Worm (Caenorhabditis elegans) whole organism, young adult: Measurements from ENCODE around the gene msp-3.

Experiments used
- B0019.2 ChIP-seq: fragments of 200-800 bp; sonication (Bioruptor generic); conservative IDR thresholded peaks from 2 replicates; pipeline ENCODE4 v1.3.6; 2022; ENCODE audit warnings: missing genetic modification reagents, missing genetic modification characterization, missing compliant biosample characterization
- B0035.1 ChIP-seq: sonication (generic microtip); optimal IDR thresholded peaks from 2 replicates; lab custom pipeline; 2016; ENCODE audit warnings: missing genetic modification characterization, mild to moderate bottlenecking, missing compliant biosample characterization, missing genotype, missing genetic modification reagents
- F22D6.2 ChIP-seq: sonication (generic microtip); optimal IDR thresholded peaks from 2 replicates; lab custom pipeline; 2016; ENCODE audit warnings: mild to moderate bottlenecking, missing genetic modification characterization, missing compliant biosample characterization
- T07F8.4 ChIP-seq: sonication (generic microtip); optimal IDR thresholded peaks from 2 replicates; lab custom pipeline; 2016; ENCODE audit warnings: mild to moderate bottlenecking, missing genetic modification characterization, moderate library complexity, missing compliant biosample characterization
- Y79H2A.3 ChIP-seq: fragments of 200-800 bp; sonication (Bioruptor generic); conservative IDR thresholded peaks from 2 replicates; pipeline ENCODE4 v1.3.6; 2022; ENCODE audit warnings: missing genetic modification reagents, missing genetic modification characterization, missing compliant biosample characterization
- Y95B8A.8 ChIP-seq: fragments of 200-800 bp; sonication (Bioruptor generic); IDR thresholded peaks from 2 replicates; pipeline ENCODE4 v1.3.6; 2022; ENCODE audit warnings: missing genetic modification reagents, missing genetic modification characterization, missing compliant biosample characterization
- aptf-2 ChIP-seq: fragments of 200-800 bp; sonication (Bioruptor generic); conservative IDR thresholded peaks from 2 replicates; pipeline ENCODE4 v1.3.6; 2022; ENCODE audit warnings: missing genetic modification reagents, missing genetic modification characterization, missing compliant biosample characterization
- athp-1 ChIP-seq: sonication (generic microtip); optimal IDR thresholded peaks from 2 replicates; lab custom pipeline; 2017; ENCODE audit warnings: mild to moderate bottlenecking, missing genetic modification characterization, missing compliant biosample characterization
- attf-3 ChIP-seq: fragments of 200-800 bp; sonication (Bioruptor generic); conservative IDR thresholded peaks from 2 replicates; pipeline ENCODE4 v1.3.6; 2022; ENCODE audit warnings: missing genetic modification reagents, missing genetic modification characterization, missing compliant biosample characterization
- attf-6 ChIP-seq: fragments of 200-800 bp; sonication (Bioruptor generic); IDR thresholded peaks from 2 replicates; pipeline ENCODE4 v1.3.6; 2022; ENCODE audit warnings: missing genetic modification reagents, missing genetic modification characterization, missing compliant biosample characterization
- ccch-3 ChIP-seq: fragments of 200-800 bp; sonication (Bioruptor generic); optimal IDR thresholded peaks from 2 replicates; lab custom pipeline; 2018; ENCODE audit warnings: mild to moderate bottlenecking, missing genetic modification characterization, missing compliant biosample characterization
- ceh-100 ChIP-seq: fragments of 200-800 bp; sonication (Bioruptor generic); IDR thresholded peaks from 2 replicates; pipeline ENCODE4 v1.3.6; 2022; ENCODE audit warnings: missing genetic modification reagents, missing genetic modification characterization, missing compliant biosample characterization
- ceh-27 ChIP-seq: fragments of 200-800 bp; sonication (Bioruptor generic); optimal IDR thresholded peaks from 2 replicates; lab custom pipeline; 2018; ENCODE audit warnings: mild to moderate bottlenecking, missing genetic modification characterization, moderate library complexity, missing compliant biosample characterization
- dox-1 ChIP-seq: fragments of 200-800 bp; sonication (Bioruptor generic); IDR thresholded peaks from 2 replicates; pipeline ENCODE4 v1.3.6; 2022; ENCODE audit warnings: missing genetic modification reagents, missing genetic modification characterization, missing compliant biosample characterization
- efl-1 ChIP-seq: fragments of 150-350 bp; optimal IDR thresholded peaks from 2 replicates; lab custom pipeline; 2014; ENCODE audit warnings: missing biosample characterization, missing genetic modification reagents, missing genetic modification characterization
- egrh-3 ChIP-seq: fragments of 200-800 bp; sonication (Bioruptor generic); IDR thresholded peaks from 2 replicates; pipeline ENCODE4 v1.3.6; 2022; ENCODE audit warnings: missing genetic modification reagents, missing genetic modification characterization, missing compliant biosample characterization
- gei-17 ChIP-seq: fragments of 200-800 bp; sonication (Bioruptor generic); optimal IDR thresholded peaks from 2 replicates; lab custom pipeline; 2018; ENCODE audit warnings: mild to moderate bottlenecking, missing genetic modification characterization, missing compliant biosample characterization
- hlh-26 ChIP-seq: fragments of 200-800 bp; sonication (Bioruptor generic); conservative IDR thresholded peaks from 2 replicates; pipeline ENCODE4 v1.3.6; 2022; ENCODE audit warnings: missing genetic modification reagents, missing genetic modification characterization, missing compliant biosample characterization
- hmg-20 ChIP-seq: fragments of 200-800 bp; sonication (Bioruptor generic); IDR thresholded peaks from 2 replicates; pipeline ENCODE4 v1.3.6; 2022; ENCODE audit warnings: missing genetic modification reagents, missing genetic modification characterization, missing compliant biosample characterization
- let-607 ChIP-seq, 2 experiments: fragments of 200-800 bp in 1 of 2; sonication (Bioruptor generic) in 1 of 2; sonication (generic microtip) in 1 of 2; optimal IDR thresholded peaks; 2 replicates each; lab custom pipeline; 2016 to 2018; ENCODE audit warnings: mild to moderate bottlenecking in 2 of 2, missing compliant biosample characterization in 2 of 2, missing genetic modification characterization in 2 of 2, moderate library complexity in 2 of 2, missing genotype in 1 of 2
- lin-26 ChIP-seq: fragments of 200-800 bp; sonication (Bioruptor generic); IDR thresholded peaks from 2 replicates; pipeline ENCODE4 v1.3.6; 2022; ENCODE audit warnings: missing genetic modification reagents, missing genetic modification characterization, missing compliant biosample characterization
- lin-35 ChIP-seq, 3 experiments: fragments of 150-350 bp in 2 of 3; sonication (generic microtip) in 1 of 3; optimal IDR thresholded peaks; 2 replicates each; lab custom pipeline; 2014 to 2018; ENCODE audit warnings: missing biosample characterization in 3 of 3, missing genetic modification characterization in 3 of 3, missing genetic modification reagents in 3 of 3
- madf-8 ChIP-seq: fragments of 200-800 bp; sonication (Bioruptor generic); conservative IDR thresholded peaks from 2 replicates; pipeline ENCODE4 v1.3.6; 2022; ENCODE audit warnings: missing genetic modification reagents, missing genetic modification characterization, missing compliant biosample characterization
- mxl-1 ChIP-seq: sonication (generic microtip); optimal IDR thresholded peaks from 2 replicates; lab custom pipeline; 2016; ENCODE audit warnings: missing genetic modification characterization, missing compliant biosample characterization
- nfya-1 ChIP-seq: sonication (generic microtip); optimal IDR thresholded peaks from 2 replicates; lab custom pipeline; 2017; ENCODE audit warnings: antibody characterized with exemption, missing compliant biosample characterization, missing genetic modification characterization, borderline replicate concordance; ENCODE audit not compliant: insufficient read depth
- nfyb-1 ChIP-seq: fragments of 200-800 bp; sonication (Bioruptor generic); IDR thresholded peaks from 2 replicates; pipeline ENCODE4 v1.3.6; 2022; ENCODE audit warnings: missing genetic modification reagents, missing genetic modification characterization, missing compliant biosample characterization
- nhr-120 ChIP-seq: fragments of 200-800 bp; sonication (Bioruptor generic); IDR thresholded peaks from 2 replicates; pipeline ENCODE4 v1.3.6; 2022; ENCODE audit warnings: missing genetic modification characterization, missing compliant biosample characterization
- pbrm-1 ChIP-seq: fragments of 200-800 bp; sonication (Bioruptor generic); IDR thresholded peaks from 2 replicates; pipeline ENCODE4 v1.3.6; 2022; ENCODE audit warnings: missing genetic modification reagents, missing genetic modification characterization, missing compliant biosample characterization
- snpc-1.3 ChIP-seq: sonication (generic microtip); optimal IDR thresholded peaks from 2 replicates; lab custom pipeline; 2017; ENCODE audit warnings: missing genetic modification characterization, mild to moderate bottlenecking, missing compliant biosample characterization, antibody characterized with exemption, moderate library complexity, missing genotype, missing genetic modification reagents; ENCODE audit not compliant: insufficient read depth
- snpc-4 ChIP-seq, 5 experiments: fragments of 150-350 bp in 1 of 5; sonication (generic microtip) in 4 of 5; optimal IDR thresholded peaks; 2 replicates each; lab custom pipeline; 2014 to 2018; ENCODE audit warnings: missing genetic modification characterization in 5 of 5, missing biosample characterization in 3 of 5, antibody characterized with exemption in 2 of 5, mild to moderate bottlenecking in 2 of 5, missing compliant biosample characterization in 2 of 5, missing genotype in 2 of 5, moderate library complexity in 2 of 5, missing genetic modification reagents in 1 of 5

The msp-3 gene

DNA sequence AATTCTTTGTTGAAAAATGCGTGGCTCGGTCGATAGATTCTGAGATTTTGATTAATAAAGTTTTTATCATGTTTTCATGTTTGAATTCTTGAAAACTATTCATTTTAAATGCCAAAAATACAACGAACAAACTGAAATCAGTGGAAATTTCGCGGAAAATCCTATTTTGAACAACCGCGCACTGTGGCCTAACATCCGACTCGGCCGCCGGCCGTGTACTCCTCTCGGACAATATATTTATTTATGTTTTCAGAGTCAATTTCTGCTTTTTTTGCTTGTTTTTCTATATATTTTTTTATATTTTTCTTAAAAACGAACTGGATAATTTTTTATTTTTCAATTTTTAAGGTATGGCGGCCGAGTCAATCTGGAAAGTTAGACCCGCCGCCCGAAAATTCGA is 5.2 kb upstream of the msp-3 start, which contains the start of gene F26G1.1 (continued):
- TF ChIP-seq ceh-27 (GFP tag; lab: Kevin White, UChicago) (peak; percentile 77), efl-1 (GFP tag; lab: Kevin White, UChicago) (peak; percentile 59), ceh-100 (no peak), nfyb-1 (peak; percentile 53; the same call in 1 of the 2 replicates), pbrm-1 (GFP tag; lab: Robert Waterston, UW) (no peak), B0019.2 (GFP tag; lab: Robert Waterston, UW) (no peak), gei-17 (GFP tag; lab: Kevin White, UChicago) (no peak), dox-1 (peak; percentile 54; the same call in 1 of the 2 replicates), lin-35 (GFP tag; optimal IDR thresholded peaks at IDR 0.05; lab: Kevin White, UChicago) (peak in 1 of 3 experiments; percentile 86), snpc-1.3 (tag; lab: Kevin White, UChicago) (no peak), B0035.1 (tag; lab: Kevin White, UChicago) (no peak)

DNA sequence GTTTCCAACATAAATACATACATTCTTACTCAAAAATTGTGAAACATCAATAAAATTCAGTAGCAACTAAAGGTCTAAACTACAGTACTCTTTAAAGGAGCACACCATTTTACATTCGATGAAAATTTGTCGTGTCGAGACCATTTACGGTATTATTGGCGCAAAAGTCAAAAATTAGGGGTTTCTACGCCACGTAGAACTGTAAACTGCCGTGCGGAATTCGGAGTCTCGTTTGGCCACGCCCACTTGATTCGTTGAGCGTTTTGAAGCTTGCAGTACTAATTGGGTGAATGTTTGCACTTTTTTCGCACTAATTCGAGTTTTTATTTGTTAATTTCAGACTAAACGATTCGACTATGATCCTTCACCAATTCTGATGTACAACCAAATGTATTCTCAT is 4.6 kb upstream of the msp-3 start:
- TF ChIP-seq attf-3 (GFP tag; lab: Robert Waterston, UW) (peak; percentile 85), snpc-4 (GFP tag; optimal IDR thresholded peaks at IDR 0.05; lab: Kevin White, UChicago) (no peak), snpc-4 (tag; optimal IDR thresholded peaks at IDR 0.05; lab: Kevin White, UChicago) (no peak)

DNA sequence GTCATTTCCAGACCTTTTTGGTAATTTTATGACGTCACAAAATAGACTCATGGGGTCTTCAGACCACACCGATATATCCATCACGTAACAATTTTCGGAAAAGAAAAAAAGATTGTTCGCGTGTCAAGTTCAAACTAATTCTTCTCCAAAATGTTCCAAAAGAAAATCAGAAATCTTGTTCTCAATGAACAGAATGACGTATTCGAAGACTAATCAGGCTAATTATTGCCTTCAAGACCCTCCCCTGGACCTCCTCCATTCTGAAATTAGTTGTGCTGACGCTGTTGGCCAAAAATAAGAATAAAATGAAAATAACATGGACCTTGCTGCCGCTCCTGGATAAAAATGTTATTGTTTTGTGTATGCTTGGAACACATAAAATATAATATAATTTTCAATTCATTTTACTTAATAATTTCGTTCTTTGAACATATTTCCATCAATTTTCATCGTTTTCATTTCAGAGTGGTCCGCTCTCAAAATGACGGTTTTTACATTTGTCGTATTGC is 3.8 kb upstream of the msp-3 start, which contains the start of gene F26G1.15:
F26G1.15 (plus strand) TSS at position 459 of the 509 bp plus-strand sequence.
- TF ChIP-seq B0035.1 (tag; lab: Kevin White, UChicago) (no peak), nhr-120 (GFP tag; lab: Robert Waterston, UW) (no peak), efl-1 (GFP tag; lab: Kevin White, UChicago) (no peak), let-607 (tag; optimal IDR thresholded peaks at IDR 0.05; lab: Kevin White, UChicago) (no peak), attf-3 (GFP tag; lab: Robert Waterston, UW) (no peak), madf-8 (GFP tag; lab: Robert Waterston, UW) (no peak), hlh-26 (no peak), Y79H2A.3 (GFP tag; lab: Robert Waterston, UW) (no peak), nfya-1 (no peak), hmg-20 (no peak), snpc-4 (GFP tag; optimal IDR thresholded peaks at IDR 0.05; lab: Kevin White, UChicago) (no peak), snpc-4 (tag; optimal IDR thresholded peaks at IDR 0.05; lab: Kevin White, UChicago) (no peak), aptf-2 (GFP tag; lab: Robert Waterston, UW) (no peak), egrh-3 (no peak), athp-1 (tag; lab: Kevin White, UChicago) (no peak), Y95B8A.8 (no peak), T07F8.4 (tag; lab: Kevin White, UChicago) (no peak), lin-26 (GFP tag; lab: Robert Waterston, UW) (no peak), attf-6 (GFP tag; lab: Robert Waterston, UW) (no peak), gei-17 (GFP tag; lab: Kevin White, UChicago) (no peak)

DNA sequence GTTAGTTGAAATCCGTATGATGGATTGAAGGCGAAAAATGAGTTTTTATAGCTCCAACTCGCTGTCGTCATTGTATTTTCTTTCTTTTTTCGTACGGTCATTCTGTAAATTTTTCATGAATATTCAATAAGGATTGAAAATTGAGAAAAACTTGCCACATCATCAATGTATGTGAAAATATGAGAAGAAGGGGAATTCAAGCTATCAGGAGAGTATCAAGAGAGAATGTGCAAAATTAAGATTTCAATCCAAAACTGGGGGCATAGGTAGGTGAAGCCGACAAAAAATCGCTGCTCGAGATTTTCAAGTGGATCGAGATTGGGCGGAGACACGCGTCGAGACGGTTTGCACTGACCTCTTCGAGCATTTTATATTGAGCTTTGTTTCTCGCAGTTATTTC is 1.6 kb downstream of the msp-3 start, which contains the start of gene nep-12:
nep-12 (minus strand) TSS at position 101 of the 400 bp plus-strand sequence.
- TF ChIP-seq ccch-3 (GFP tag; lab: Kevin White, UChicago) (no peak), pbrm-1 (GFP tag; lab: Robert Waterston, UW) (no peak), F22D6.2 (no peak), aptf-2 (GFP tag; lab: Robert Waterston, UW) (no peak), mxl-1 (tag; lab: Kevin White, UChicago) (no peak)
